Fruit fly (Drosophila melanogaster) whole organism, pupa: ENCODE data around the gene CG34135.
A peak's percentile ranks its signal among the peaks of the same experiment; 100 is the strongest.

Source experiments
- CG10348 ChIP-seq: fragments of 200-800 bp; sonication (Bioruptor generic); IDR thresholded peaks from 2 replicates; pipeline ENCODE4 v1.3.6; 2022; ENCODE audit warnings: missing biosample characterization, missing genetic modification characterization
- CG13204 ChIP-seq: fragments of 200-800 bp; sonication (Bioruptor generic); optimal IDR thresholded peaks from 2 replicates; lab custom pipeline; 2018; ENCODE audit warnings: missing biosample characterization, mild to moderate bottlenecking, missing genetic modification characterization, moderate library complexity
- CG15710 ChIP-seq: fragments of 200-800 bp; sonication (Bioruptor generic); optimal IDR thresholded peaks from 2 replicates; lab custom pipeline; 2018; ENCODE audit warnings: missing biosample characterization, mild to moderate bottlenecking, missing genetic modification characterization, moderate library complexity
- CG17806 ChIP-seq: fragments of 200-800 bp; sonication (Bioruptor generic); optimal IDR thresholded peaks from 2 replicates; lab custom pipeline; 2018; ENCODE audit warnings: missing biosample characterization, mild to moderate bottlenecking, missing genetic modification characterization, moderate library complexity
- CG8159 ChIP-seq: fragments of 200-800 bp; sonication (Bioruptor generic); optimal IDR thresholded peaks from 3 replicates; lab custom pipeline; 2018; ENCODE audit warnings: missing biosample characterization, mild to moderate bottlenecking, missing genetic modification characterization, moderate library complexity
- Ets98B ChIP-seq: fragments of 200-800 bp; sonication (Bioruptor generic); IDR thresholded peaks from 2 replicates; pipeline ENCODE4 v1.3.6; 2022; ENCODE audit warnings: missing biosample characterization, missing genetic modification characterization
- Pif1A ChIP-seq: fragments of 200-800 bp; sonication (Bioruptor generic); optimal IDR thresholded peaks from 3 replicates; lab custom pipeline; 2016; ENCODE audit warnings: missing biosample characterization, missing genetic modification characterization
- Pif1B ChIP-seq: fragments of 200-800 bp; sonication (Bioruptor generic); optimal IDR thresholded peaks from 3 replicates; lab custom pipeline; 2016; ENCODE audit warnings: missing biosample characterization, missing genetic modification characterization
- Snoo ChIP-seq: fragments of 200-800 bp; sonication (Bioruptor generic); optimal IDR thresholded peaks from 3 replicates; lab custom pipeline; 2017; ENCODE audit warnings: missing biosample characterization, mild to moderate bottlenecking, missing genetic modification characterization, inconsistent platforms
- gl ChIP-seq: fragments of 200-800 bp; sonication (Bioruptor generic); optimal IDR thresholded peaks from 2 replicates; lab custom pipeline; 2018; ENCODE audit warnings: missing biosample characterization, mild to moderate bottlenecking, missing genetic modification characterization

DNA sequence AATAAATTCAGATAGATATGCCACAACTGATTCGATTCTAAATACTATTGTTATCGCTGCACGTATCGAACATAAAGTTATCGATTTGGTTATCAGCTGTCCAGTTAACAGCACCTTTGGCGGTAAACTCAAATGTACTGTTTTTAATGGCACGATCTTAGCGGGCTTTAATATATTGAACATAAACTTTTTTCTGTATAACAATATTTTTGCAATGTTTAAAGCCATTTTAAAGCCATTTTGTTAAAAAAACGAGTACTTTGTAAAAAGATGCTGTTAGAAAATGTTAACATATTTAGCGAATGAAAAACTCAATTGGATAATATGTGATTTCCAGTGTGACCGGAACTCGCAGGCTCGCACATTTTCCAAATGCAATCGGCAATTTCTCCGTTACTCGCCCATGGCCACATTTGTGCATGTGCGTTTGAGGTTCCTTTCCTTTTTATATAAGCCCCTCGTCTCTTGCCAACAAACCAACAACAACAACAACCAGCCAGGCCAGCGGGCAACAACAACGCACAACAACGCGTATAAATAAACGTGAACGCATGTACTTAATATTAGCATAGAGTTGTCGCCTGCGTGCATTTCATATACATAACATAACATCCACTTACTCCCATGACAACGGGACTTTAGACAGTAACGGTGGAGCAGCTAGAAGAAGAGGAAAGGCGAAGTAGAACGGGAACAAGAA lies 52.0 kb downstream of the CG34135 start, which contains the start of gene TMEM216:
- TF ChIP-seq CG15710 (tag; lab: Kevin White, UChicago), result no peak
- peak; percentile 28 for TF ChIP-seq gl (tag; lab: Kevin White, UChicago)
- TF ChIP-seq CG17806 (tag; lab: Kevin White, UChicago), result no peak
- TF ChIP-seq Ets98B (GFP tag; lab: Robert Waterston, UW), result no peak
- TF ChIP-seq CG10348 (GFP tag; lab: Robert Waterston, UW), result no peak
- no peak for TF ChIP-seq Snoo (tag; lab: Kevin White, UChicago)
- TF ChIP-seq Pif1B (GFP tag; lab: Kevin White, UChicago), result no peak
- TF ChIP-seq CG8159 (tag; lab: Kevin White, UChicago), result no peak
- TF ChIP-seq Pif1A (GFP tag; lab: Kevin White, UChicago), result no peak
- TF ChIP-seq CG13204, result no peak
